Fruit fly (Drosophila melanogaster) whole organism, pupa: Measurements from ENCODE around the gene CG32832.

Source experiments
- CG10348 ChIP-seq: fragments of 200-800 bp; sonication (Bioruptor generic); IDR thresholded peaks from 2 replicates; pipeline ENCODE4 v1.3.6; 2022; ENCODE audit warnings: missing biosample characterization, missing genetic modification characterization
- CG12605 ChIP-seq: fragments of 200-800 bp; sonication (Bioruptor generic); IDR thresholded peaks from 2 replicates; pipeline ENCODE4 v1.3.6; 2022; ENCODE audit warnings: missing biosample characterization, missing genetic modification characterization
- CG13204 ChIP-seq: fragments of 200-800 bp; sonication (Bioruptor generic); optimal IDR thresholded peaks from 2 replicates; lab custom pipeline; 2018; ENCODE audit warnings: missing biosample characterization, mild to moderate bottlenecking, missing genetic modification characterization, moderate library complexity
- CG14655 ChIP-seq: fragments of 200-800 bp; sonication (Bioruptor generic); optimal IDR thresholded peaks from 3 replicates; lab custom pipeline; 2017; ENCODE audit warnings: mild to moderate bottlenecking, missing biosample characterization, missing genetic modification reagents, missing genetic modification characterization
- CG15710 ChIP-seq: fragments of 200-800 bp; sonication (Bioruptor generic); optimal IDR thresholded peaks from 2 replicates; lab custom pipeline; 2018; ENCODE audit warnings: missing biosample characterization, mild to moderate bottlenecking, missing genetic modification characterization, moderate library complexity
- CG17806 ChIP-seq: fragments of 200-800 bp; sonication (Bioruptor generic); optimal IDR thresholded peaks from 2 replicates; lab custom pipeline; 2018; ENCODE audit warnings: missing biosample characterization, mild to moderate bottlenecking, missing genetic modification characterization, moderate library complexity
- CG32121 ChIP-seq: fragments of 200-800 bp; sonication (Bioruptor generic); IDR thresholded peaks from 2 replicates; pipeline ENCODE4 v1.3.6; 2022; ENCODE audit warnings: missing biosample characterization, missing genetic modification characterization
- CG34367 ChIP-seq: fragments of 200-800 bp; sonication (Bioruptor generic); optimal IDR thresholded peaks from 2 replicates; lab custom pipeline; 2018; ENCODE audit warnings: missing biosample characterization, mild to moderate bottlenecking, missing genetic modification characterization
- CG4496 ChIP-seq: fragments of 200-800 bp; sonication (Bioruptor generic); IDR thresholded peaks from 3 replicates; pipeline ENCODE4 v1.3.6; 2022; ENCODE audit warnings: missing biosample characterization, missing genetic modification characterization
- CG8159 ChIP-seq: fragments of 200-800 bp; sonication (Bioruptor generic); optimal IDR thresholded peaks from 3 replicates; lab custom pipeline; 2018; ENCODE audit warnings: missing biosample characterization, mild to moderate bottlenecking, missing genetic modification characterization, moderate library complexity
- CG8301 ChIP-seq: fragments of 200-800 bp; sonication (Bioruptor generic); optimal IDR thresholded peaks from 2 replicates; lab custom pipeline; 2018; ENCODE audit warnings: missing biosample characterization, mild to moderate bottlenecking, missing genetic modification characterization
- CG9948 ChIP-seq: fragments of 200-800 bp; sonication (Bioruptor generic); optimal IDR thresholded peaks from 2 replicates; lab custom pipeline; 2018; ENCODE audit warnings: missing biosample characterization, mild to moderate bottlenecking, missing genetic modification characterization, moderate library complexity
- D1 ChIP-seq: fragments of 200-800 bp; sonication (Bioruptor generic); optimal IDR thresholded peaks from 2 replicates; lab custom pipeline; 2018; ENCODE audit warnings: missing biosample characterization, mild to moderate bottlenecking, missing genetic modification characterization, moderate library complexity
- EcR ChIP-seq: fragments of 200-800 bp; sonication (Bioruptor generic); optimal IDR thresholded peaks from 3 replicates; lab custom pipeline; 2019; ENCODE audit warnings: missing biosample characterization, missing genetic modification characterization, mild to moderate bottlenecking, moderate library complexity, missing genetic modification reagents
- Ets98B ChIP-seq: fragments of 200-800 bp; sonication (Bioruptor generic); IDR thresholded peaks from 2 replicates; pipeline ENCODE4 v1.3.6; 2022; ENCODE audit warnings: missing biosample characterization, missing genetic modification characterization
- Pif1A ChIP-seq: fragments of 200-800 bp; sonication (Bioruptor generic); optimal IDR thresholded peaks from 3 replicates; lab custom pipeline; 2016; ENCODE audit warnings: missing biosample characterization, missing genetic modification characterization
- Pif1B ChIP-seq: fragments of 200-800 bp; sonication (Bioruptor generic); optimal IDR thresholded peaks from 3 replicates; lab custom pipeline; 2016; ENCODE audit warnings: missing biosample characterization, missing genetic modification characterization
- Snoo ChIP-seq: fragments of 200-800 bp; sonication (Bioruptor generic); optimal IDR thresholded peaks from 3 replicates; lab custom pipeline; 2017; ENCODE audit warnings: missing biosample characterization, mild to moderate bottlenecking, missing genetic modification characterization, inconsistent platforms
- fd96Ca ChIP-seq: fragments of 200-800 bp; sonication (Bioruptor generic); IDR thresholded peaks from 3 replicates; pipeline ENCODE4 v1.3.6; 2022; ENCODE audit warnings: missing biosample characterization, missing genetic modification characterization
- gl ChIP-seq: fragments of 200-800 bp; sonication (Bioruptor generic); optimal IDR thresholded peaks from 2 replicates; lab custom pipeline; 2018; ENCODE audit warnings: missing biosample characterization, mild to moderate bottlenecking, missing genetic modification characterization
- rn ChIP-seq: fragments of 200-800 bp; sonication (Bioruptor generic); IDR thresholded peaks from 2 replicates; pipeline ENCODE4 v1.3.6; 2022; ENCODE audit warnings: missing biosample characterization, missing genetic modification characterization

The CG32832 gene

DNA sequence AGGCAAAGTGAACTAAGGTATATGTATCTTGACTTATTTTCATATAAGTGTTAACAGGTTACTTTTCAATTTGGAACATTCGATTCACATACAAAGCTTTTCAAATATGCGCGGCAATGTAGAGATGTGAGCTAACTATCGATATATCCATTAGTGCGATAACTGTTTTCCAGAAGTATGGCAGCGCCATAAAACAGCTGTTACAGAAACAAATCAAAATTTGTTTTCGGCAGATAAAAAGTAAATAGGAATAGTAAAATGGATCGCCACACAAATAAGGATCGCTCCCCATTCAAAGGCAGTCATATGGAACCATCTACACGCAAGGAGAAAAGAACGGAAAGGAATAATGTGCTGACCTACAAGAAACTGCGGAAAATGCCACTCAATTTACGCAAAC is at the start of gene CG32832, which contains the start of the genes CG31743 and CG34313:
CG32832 (minus strand) TSS at position 3 of the 400 bp plus-strand sequence.
CG31743 (plus strand) TSS at position 230 of the 400 bp plus-strand sequence.
CG34313 (plus strand) TSS at position 230 of the 400 bp plus-strand sequence.
- TF ChIP-seq rn (GFP tag; lab: Robert Waterston, UW) (no peak), CG15710 (no peak), Pif1A (GFP tag; lab: Kevin White, UChicago) (no peak), fd96Ca (no peak), Snoo (tag; lab: Kevin White, UChicago) (no peak), CG9948 (tag; lab: Kevin White, UChicago) (no peak), EcR (GFP tag; lab: Kevin White, UChicago) (no peak), CG10348 (GFP tag; lab: Robert Waterston, UW) (no peak)

- TF ChIP-seq Snoo (tag; lab: Kevin White, UChicago) (no peak), Pif1A (GFP tag; lab: Kevin White, UChicago) (no peak), CG15710 (no peak), CG8159 (tag; lab: Kevin White, UChicago) (no peak), CG8301 (tag; lab: Kevin White, UChicago) (no peak), CG14655 (GFP tag; lab: Kevin White, UChicago) (no peak), EcR (GFP tag; lab: Kevin White, UChicago) (no peak)
Observed at dm6 chr2L:16921825-16922224, 42.7 kb upstream of the CG32832 start.

DNA sequence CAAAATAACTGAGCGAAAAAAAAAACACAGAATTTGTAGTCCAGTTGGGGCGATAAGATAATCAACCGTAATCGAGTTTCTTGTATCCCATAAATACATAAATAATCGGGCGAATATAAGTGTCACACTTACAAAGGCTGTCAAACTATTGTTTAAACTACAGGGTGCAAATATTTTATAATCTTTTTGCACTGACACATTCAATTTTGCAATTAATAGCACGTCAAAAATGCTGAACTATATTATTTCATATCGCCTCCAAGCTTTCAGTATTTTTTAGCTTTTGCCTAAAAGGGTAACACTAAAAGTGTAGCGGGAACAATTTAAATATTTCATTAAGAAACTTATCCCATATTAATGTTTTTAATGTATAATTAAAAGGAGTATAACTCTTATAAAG is 31.1 kb upstream of the CG32832 start, which contains the start of gene ApepP:
ApepP (minus strand) TSS at position 242 of the 400 bp plus-strand sequence.
- TF ChIP-seq CG34367 (no peak), CG4496 (GFP tag; lab: Robert Waterston, UW) (no peak), fd96Ca (no peak), CG8159 (tag; lab: Kevin White, UChicago) (no peak), CG10348 (GFP tag; lab: Robert Waterston, UW) (no peak), D1 (tag; lab: Kevin White, UChicago) (no peak), Snoo (tag; lab: Kevin White, UChicago) (no peak), EcR (GFP tag; lab: Kevin White, UChicago) (no peak)

- TF ChIP-seq EcR (GFP tag; lab: Kevin White, UChicago) (peak; percentile 90), CG14655 (GFP tag; lab: Kevin White, UChicago) (no peak)
Observed at dm6 chr2L:16909290-16909689, 30.2 kb upstream of the CG32832 start.

- no peak for TF ChIP-seq rn (GFP tag; lab: Robert Waterston, UW)
- no peak for TF ChIP-seq Ets98B
- TF ChIP-seq Pif1B (GFP tag; lab: Kevin White, UChicago): no peak
- TF ChIP-seq CG15710: no peak
- no peak for TF ChIP-seq gl (tag; lab: Kevin White, UChicago)
- TF ChIP-seq CG10348 (GFP tag; lab: Robert Waterston, UW): no peak
- TF ChIP-seq fd96Ca: no peak
- no peak for TF ChIP-seq CG34367
- no peak for TF ChIP-seq CG14655 (GFP tag; lab: Kevin White, UChicago)
- no peak for TF ChIP-seq CG13204
- no peak for TF ChIP-seq CG8301 (tag; lab: Kevin White, UChicago)
- TF ChIP-seq CG8159 (tag; lab: Kevin White, UChicago): no peak
- TF ChIP-seq CG32121 (GFP tag; lab: Robert Waterston, UW): no peak
- no peak for TF ChIP-seq CG17806 (tag; lab: Kevin White, UChicago)
- TF ChIP-seq CG4496 (GFP tag; lab: Robert Waterston, UW): no peak
Observed at dm6 chr2L:16902003-16902402, 22.9 kb upstream of the CG32832 start, which contains the start of gene CG12288. TSS of gene CG12288 (minus strand) at chr2L:16902218.

- TF ChIP-seq rn (GFP tag; lab: Robert Waterston, UW) (no peak), D1 (tag; lab: Kevin White, UChicago) (no peak), Pif1A (GFP tag; lab: Kevin White, UChicago) (no peak), CG12605 (GFP tag; lab: Robert Waterston, UW) (no peak), CG8301 (tag; lab: Kevin White, UChicago) (no peak), fd96Ca (no peak), CG10348 (GFP tag; lab: Robert Waterston, UW) (no peak), CG9948 (tag; lab: Kevin White, UChicago) (no peak), CG13204 (no peak), Snoo (tag; lab: Kevin White, UChicago) (no peak), gl (tag; lab: Kevin White, UChicago) (no peak), CG4496 (GFP tag; lab: Robert Waterston, UW) (no peak), Ets98B (no peak), CG32121 (GFP tag; lab: Robert Waterston, UW) (no peak), CG15710 (no peak), CG17806 (tag; lab: Kevin White, UChicago) (no peak), EcR (GFP tag; lab: Kevin White, UChicago) (no peak)
Observed at dm6 chr2L:16900373-16900772, 21.3 kb upstream of the CG32832 start, which contains the start of gene CG31805. TSS of gene CG31805 (minus strand) at chr2L:16900473.

dm6 chr2L:16889608-16890007 is 10.5 kb upstream of the CG32832 start, which contains the start of gene CG42556:
TSS of gene CG42556 (plus strand) at chr2L:16889908.
- TF ChIP-seq Pif1B (GFP tag; lab: Kevin White, UChicago) (no peak), CG15710 (no peak), Pif1A (GFP tag; lab: Kevin White, UChicago) (no peak), Snoo (tag; lab: Kevin White, UChicago) (no peak), CG14655 (GFP tag; lab: Kevin White, UChicago) (no peak), EcR (GFP tag; lab: Kevin White, UChicago) (no peak), CG8159 (tag; lab: Kevin White, UChicago) (no peak), CG13204 (no peak), CG32121 (GFP tag; lab: Robert Waterston, UW) (no peak), CG17806 (tag; lab: Kevin White, UChicago) (no peak), CG34367 (no peak)
